Worm (Caenorhabditis elegans) whole organism, young adult: ENCODE data around the gene ephx-1.

Experiments used
- B0261.1 ChIP-seq: sonication (generic microtip); optimal IDR thresholded peaks from 2 replicates; lab custom pipeline; 2016; ENCODE audit warnings: mild to moderate bottlenecking, missing genetic modification characterization, moderate library complexity, missing compliant biosample characterization
- B0336.3 ChIP-seq: fragments of 200-800 bp; sonication (Bioruptor generic); IDR thresholded peaks from 2 replicates; pipeline ENCODE4 v1.3.6; 2022; ENCODE audit warnings: missing genetic modification characterization, missing compliant biosample characterization
- F22D6.2 ChIP-seq: sonication (generic microtip); optimal IDR thresholded peaks from 2 replicates; lab custom pipeline; 2016; ENCODE audit warnings: mild to moderate bottlenecking, missing genetic modification characterization, missing compliant biosample characterization
- F37B4.10 ChIP-seq: fragments of 200-800 bp; sonication (Bioruptor generic); IDR thresholded peaks from 2 replicates; pipeline ENCODE4 v1.3.6; 2022; ENCODE audit warnings: missing genetic modification characterization, missing compliant biosample characterization
- F52B5.7 ChIP-seq: sonication (generic microtip); optimal IDR thresholded peaks from 2 replicates; lab custom pipeline; 2016; ENCODE audit warnings: mild to moderate bottlenecking, missing genetic modification characterization, missing compliant biosample characterization
- F57A8.1 ChIP-seq: fragments of 200-800 bp; sonication (Bioruptor generic); optimal IDR thresholded peaks from 2 replicates; lab custom pipeline; 2018; ENCODE audit warnings: mild to moderate bottlenecking, missing genetic modification characterization, moderate library complexity, missing compliant biosample characterization
- F57C9.4 ChIP-seq: sonication (generic microtip); optimal IDR thresholded peaks from 2 replicates; lab custom pipeline; 2017; ENCODE audit warnings: mild to moderate bottlenecking, missing genetic modification characterization, missing compliant biosample characterization
- K12H6.12 ChIP-seq: fragments of 200-800 bp; sonication (Bioruptor generic); optimal IDR thresholded peaks from 2 replicates; lab custom pipeline; 2018; ENCODE audit warnings: mild to moderate bottlenecking, missing genetic modification characterization, missing compliant biosample characterization
- Y56A3A.18 ChIP-seq: fragments of 200-800 bp; sonication (Bioruptor generic); IDR thresholded peaks from 2 replicates; pipeline ENCODE4 v1.3.6; 2022; ENCODE audit warnings: missing genetic modification reagents, missing genetic modification characterization, missing compliant biosample characterization
- Y67H2A.10 ChIP-seq: fragments of 200-800 bp; sonication (Bioruptor generic); conservative IDR thresholded peaks from 2 replicates; pipeline ENCODE4 v1.3.6; 2022; ENCODE audit warnings: missing genetic modification reagents, missing genetic modification characterization, missing compliant biosample characterization
- Y79H2A.3 ChIP-seq: fragments of 200-800 bp; sonication (Bioruptor generic); conservative IDR thresholded peaks from 2 replicates; pipeline ENCODE4 v1.3.6; 2022; ENCODE audit warnings: missing genetic modification reagents, missing genetic modification characterization, missing compliant biosample characterization
- ZK185.1 ChIP-seq: sonication (generic microtip); optimal IDR thresholded peaks from 2 replicates; lab custom pipeline; 2016; ENCODE audit warnings: mild to moderate bottlenecking, missing genetic modification characterization, missing compliant biosample characterization; ENCODE audit not compliant: poor library complexity, severe bottlenecking
- aptf-3 ChIP-seq: fragments of 200-800 bp; sonication (Bioruptor generic); IDR thresholded peaks from 2 replicates; pipeline ENCODE4 v1.3.6; 2022; ENCODE audit warnings: missing genetic modification characterization, missing compliant biosample characterization
- athp-1 ChIP-seq: sonication (generic microtip); optimal IDR thresholded peaks from 2 replicates; lab custom pipeline; 2017; ENCODE audit warnings: mild to moderate bottlenecking, missing genetic modification characterization, missing compliant biosample characterization
- attf-5 ChIP-seq: fragments of 200-800 bp; sonication (Bioruptor generic); optimal IDR thresholded peaks from 2 replicates; lab custom pipeline; 2018; ENCODE audit warnings: mild to moderate bottlenecking, missing genetic modification characterization, missing compliant biosample characterization
- bed-1 ChIP-seq: fragments of 200-800 bp; sonication (Bioruptor generic); IDR thresholded peaks from 2 replicates; pipeline ENCODE4 v1.3.6; 2022; ENCODE audit warnings: missing genetic modification reagents, missing genetic modification characterization, missing compliant biosample characterization
- bed-2 ChIP-seq: fragments of 200-800 bp; sonication (Bioruptor generic); IDR thresholded peaks from 2 replicates; pipeline ENCODE4 v1.3.6; 2022; ENCODE audit warnings: missing genetic modification reagents, missing genetic modification characterization, missing compliant biosample characterization
- cebp-1 ChIP-seq, 2 experiments: fragments of 200-800 bp in 1 of 2; sonication (Bioruptor generic) in 1 of 2; sonication (generic microtip) in 1 of 2; IDR thresholded peaks in 1 of 2; optimal IDR thresholded peaks in 1 of 2; 2 replicates each; pipeline versions ENCODE4 v1.3.6 to Lab custom; 2017 to 2022; ENCODE audit warnings: missing compliant biosample characterization in 2 of 2, missing genetic modification characterization in 2 of 2, mild to moderate bottlenecking in 1 of 2, missing genetic modification reagents in 1 of 2, moderate library complexity in 1 of 2
- ceh-100 ChIP-seq: fragments of 200-800 bp; sonication (Bioruptor generic); IDR thresholded peaks from 2 replicates; pipeline ENCODE4 v1.3.6; 2022; ENCODE audit warnings: missing genetic modification reagents, missing genetic modification characterization, missing compliant biosample characterization
- ceh-27 ChIP-seq: fragments of 200-800 bp; sonication (Bioruptor generic); optimal IDR thresholded peaks from 2 replicates; lab custom pipeline; 2018; ENCODE audit warnings: mild to moderate bottlenecking, missing genetic modification characterization, moderate library complexity, missing compliant biosample characterization
- dox-1 ChIP-seq: fragments of 200-800 bp; sonication (Bioruptor generic); IDR thresholded peaks from 2 replicates; pipeline ENCODE4 v1.3.6; 2022; ENCODE audit warnings: missing genetic modification reagents, missing genetic modification characterization, missing compliant biosample characterization
- ekl-4 ChIP-seq: fragments of 200-800 bp; sonication (Bioruptor generic); IDR thresholded peaks from 2 replicates; pipeline ENCODE4 v1.3.6; 2022; ENCODE audit warnings: missing genetic modification reagents, missing genetic modification characterization, missing compliant biosample characterization
- ets-4 ChIP-seq: fragments of 200-800 bp; sonication (Bioruptor generic); optimal IDR thresholded peaks from 2 replicates; lab custom pipeline; 2018; ENCODE audit warnings: mild to moderate bottlenecking, missing genetic modification characterization, missing compliant biosample characterization
- fkh-3 ChIP-seq: sonication (generic microtip); optimal IDR thresholded peaks from 2 replicates; lab custom pipeline; 2016; ENCODE audit warnings: mild to moderate bottlenecking, missing genetic modification characterization, missing compliant biosample characterization
- let-526 ChIP-seq: fragments of 200-800 bp; sonication (Bioruptor generic); IDR thresholded peaks from 2 replicates; pipeline ENCODE4 v1.3.6; 2022; ENCODE audit warnings: missing genetic modification reagents, missing genetic modification characterization, missing compliant biosample characterization
- lin-40 ChIP-seq: sonication (generic microtip); optimal IDR thresholded peaks from 2 replicates; lab custom pipeline; 2016; ENCODE audit warnings: missing genetic modification characterization, mild to moderate bottlenecking, missing compliant biosample characterization, missing genotype, missing genetic modification reagents
- madf-10 ChIP-seq: sonication (generic microtip); optimal IDR thresholded peaks from 2 replicates; lab custom pipeline; 2016; ENCODE audit warnings: mild to moderate bottlenecking, missing genetic modification characterization, missing compliant biosample characterization
- madf-6 ChIP-seq: fragments of 200-800 bp; sonication (Bioruptor generic); IDR thresholded peaks from 2 replicates; pipeline ENCODE4 v1.3.6; 2022; ENCODE audit warnings: missing genetic modification reagents, missing genetic modification characterization, missing compliant biosample characterization
- madf-8 ChIP-seq: fragments of 200-800 bp; sonication (Bioruptor generic); conservative IDR thresholded peaks from 2 replicates; pipeline ENCODE4 v1.3.6; 2022; ENCODE audit warnings: missing genetic modification reagents, missing genetic modification characterization, missing compliant biosample characterization
- mel-28 ChIP-seq: sonication (generic microtip); optimal IDR thresholded peaks from 2 replicates; lab custom pipeline; 2016; ENCODE audit warnings: borderline replicate concordance, mild to moderate bottlenecking, missing genetic modification characterization, missing compliant biosample characterization
- nfya-2 ChIP-seq: fragments of 200-800 bp; sonication (Bioruptor generic); IDR thresholded peaks from 2 replicates; pipeline ENCODE4 v1.3.6; 2022; ENCODE audit warnings: missing genetic modification reagents, missing genetic modification characterization, missing compliant biosample characterization
- repo-1 ChIP-seq: sonication (generic microtip); optimal IDR thresholded peaks from 2 replicates; lab custom pipeline; 2017; ENCODE audit warnings: mild to moderate bottlenecking, missing genetic modification characterization, missing compliant biosample characterization
- snpc-1.1 ChIP-seq: sonication (generic microtip); optimal IDR thresholded peaks from 2 replicates; lab custom pipeline; 2017; ENCODE audit warnings: missing genetic modification characterization, mild to moderate bottlenecking, missing compliant biosample characterization, antibody characterized with exemption, moderate library complexity, missing genotype, missing genetic modification reagents; ENCODE audit not compliant: insufficient read depth
- sptf-2 ChIP-seq: fragments of 200-800 bp; sonication (Bioruptor generic); optimal IDR thresholded peaks from 2 replicates; lab custom pipeline; 2018; ENCODE audit warnings: mild to moderate bottlenecking, missing genetic modification characterization, missing compliant biosample characterization
- tbp1 ChIP-seq: fragments of 200-800 bp; sonication (Bioruptor generic); optimal IDR thresholded peaks from 2 replicates; lab custom pipeline; 2018; ENCODE audit warnings: mild to moderate bottlenecking, missing genetic modification characterization, missing compliant biosample characterization
- tlf-1 ChIP-seq: fragments of 200-800 bp; sonication (Bioruptor generic); optimal IDR thresholded peaks from 2 replicates; lab custom pipeline; 2018; ENCODE audit warnings: mild to moderate bottlenecking, missing genetic modification characterization, missing compliant biosample characterization
- unc-130 ChIP-seq: sonication (generic microtip); optimal IDR thresholded peaks from 2 replicates; lab custom pipeline; 2016; ENCODE audit warnings: missing genetic modification reagents, missing genetic modification characterization, missing compliant biosample characterization
- zfh-2 ChIP-seq: fragments of 200-800 bp; sonication (Bioruptor generic); conservative IDR thresholded peaks from 2 replicates; pipeline ENCODE4 v1.3.6; 2022; ENCODE audit warnings: missing genetic modification reagents, missing genetic modification characterization, missing compliant biosample characterization
- zim-3 ChIP-seq: sonication (generic microtip); optimal IDR thresholded peaks from 2 replicates; lab custom pipeline; 2017; ENCODE audit warnings: mild to moderate bottlenecking, missing genetic modification characterization, moderate library complexity, missing compliant biosample characterization
- ztf-25 ChIP-seq: fragments of 200-800 bp; sonication (Bioruptor generic); IDR thresholded peaks from 2 replicates; pipeline ENCODE4 v1.3.6; 2022; ENCODE audit warnings: missing genetic modification reagents, missing genetic modification characterization, missing compliant biosample characterization
- ztf-28 ChIP-seq: fragments of 200-800 bp; sonication (Bioruptor generic); IDR thresholded peaks from 2 replicates; pipeline ENCODE4 v1.3.6; 2022; ENCODE audit warnings: missing genetic modification reagents, missing genetic modification characterization, missing compliant biosample characterization
- ztf-6 ChIP-seq: fragments of 200-800 bp; sonication (Bioruptor generic); IDR thresholded peaks from 2 replicates; pipeline ENCODE4 v1.3.6; 2022; ENCODE audit warnings: missing genetic modification reagents, missing genetic modification characterization, missing compliant biosample characterization

Gene ephx-1

DNA sequence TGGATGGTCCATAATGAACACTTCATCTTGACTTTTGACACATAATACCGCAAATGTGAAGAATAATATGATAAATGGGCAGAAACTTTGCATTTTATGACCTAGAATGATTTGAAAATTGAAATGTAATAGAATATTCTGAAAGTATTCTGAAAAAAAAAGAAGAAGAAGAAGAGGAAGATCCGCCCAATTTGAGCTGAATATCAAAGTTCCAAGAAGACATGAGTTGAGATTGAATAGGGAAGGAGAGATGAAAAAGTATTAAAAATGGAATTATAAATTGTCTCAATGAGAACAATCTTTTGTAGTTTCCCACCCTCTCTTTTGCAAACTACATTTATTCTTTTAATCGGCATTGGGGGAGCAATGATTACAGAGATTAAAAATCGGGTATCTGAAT, 27.6 kb downstream of the ephx-1 start, which contains the start of gene K07D4.4:
Gene K07D4.4, minus strand, starts transcription at position 101 of the 400 bp plus-strand sequence.
- no peak for TF ChIP-seq bed-1 (GFP tag; lab: Robert Waterston, UW)
- no peak for TF ChIP-seq dox-1 (GFP tag; lab: Robert Waterston, UW)
- no peak for TF ChIP-seq aptf-3
- no peak for TF ChIP-seq ekl-4 (GFP tag; lab: Robert Waterston, UW)
- no peak for TF ChIP-seq zim-3 (tag; lab: Kevin White, UChicago)
- TF ChIP-seq ZK185.1 (tag; lab: Kevin White, UChicago) = no peak
- TF ChIP-seq B0261.1 = no peak
- TF ChIP-seq mel-28 (tag; lab: Kevin White, UChicago) = no peak
- no peak for TF ChIP-seq ztf-28
- no peak for TF ChIP-seq ceh-100 (GFP tag; lab: Robert Waterston, UW)
- TF ChIP-seq K12H6.12 (tag; lab: Kevin White, UChicago) = no peak
- TF ChIP-seq unc-130 = no peak
- no peak for TF ChIP-seq tlf-1
- no peak for TF ChIP-seq F52B5.7 (tag; lab: Kevin White, UChicago)
- TF ChIP-seq ets-4 (GFP tag; lab: Kevin White, UChicago) = no peak
- TF ChIP-seq snpc-1.1 (tag; lab: Kevin White, UChicago) = no peak
- TF ChIP-seq ztf-25 = no peak
- no peak for TF ChIP-seq lin-40

DNA sequence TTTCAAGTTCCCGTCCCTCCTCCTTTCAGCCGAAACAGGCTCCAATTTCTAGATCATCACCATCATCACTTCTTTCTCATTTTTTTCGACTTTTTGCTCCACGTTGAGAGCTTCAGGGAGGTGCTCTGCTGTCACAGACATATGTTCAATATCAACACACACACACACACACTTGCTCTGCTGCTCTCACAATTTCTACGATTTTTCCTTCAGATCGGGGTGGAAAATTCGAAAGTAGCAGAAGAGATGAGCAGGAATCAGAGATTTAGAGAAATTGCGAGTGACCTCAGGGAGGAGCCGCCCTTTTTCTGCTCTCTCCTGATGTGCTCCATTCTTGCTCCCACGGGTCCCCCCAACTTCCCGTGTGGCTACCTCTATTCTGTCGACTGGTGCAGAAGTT, 33.8 kb downstream of the ephx-1 start, which contains the start of gene pqn-48:
Gene pqn-48, plus strand, starts transcription at position 344 of the 400 bp plus-strand sequence.
- TF ChIP-seq ztf-28 = no peak
- peak; percentile 60; the same call in 1 of the 2 replicates for TF ChIP-seq zfh-2 (GFP tag; lab: Robert Waterston, UW)
- TF ChIP-seq fkh-3 = no peak

DNA sequence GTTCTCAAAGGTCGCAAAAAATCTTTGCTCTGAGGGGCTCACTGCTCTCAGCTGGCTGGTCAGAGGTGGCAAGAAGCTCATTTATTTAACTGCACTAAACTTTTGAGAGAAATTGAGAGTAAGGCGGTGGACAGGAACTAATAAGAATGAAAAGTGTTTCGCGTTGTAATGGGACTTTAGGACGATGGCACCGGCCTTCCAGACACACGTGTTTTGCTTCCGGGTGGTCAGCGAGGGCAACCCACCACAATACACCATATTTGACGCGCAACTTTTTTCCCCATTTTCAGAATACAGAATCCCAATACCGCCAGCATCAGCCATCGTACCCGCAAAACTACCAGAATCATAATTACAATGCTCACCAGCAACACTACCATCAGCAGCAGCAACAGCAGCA, 35.4 kb downstream of the ephx-1 start:
- TF ChIP-seq snpc-1.1 (tag; lab: Kevin White, UChicago) (no peak), zim-3 (tag; lab: Kevin White, UChicago) (no peak), F57A8.1 (GFP tag; lab: Kevin White, UChicago) (no peak), Y67H2A.10 (GFP tag; lab: Robert Waterston, UW) (no peak), cebp-1 (GFP tag; IDR thresholded peaks at IDR 0.05; lab: Robert Waterston, UW) (no peak), cebp-1 (tag; optimal IDR thresholded peaks at IDR 0.05; lab: Kevin White, UChicago) (no peak)

DNA sequence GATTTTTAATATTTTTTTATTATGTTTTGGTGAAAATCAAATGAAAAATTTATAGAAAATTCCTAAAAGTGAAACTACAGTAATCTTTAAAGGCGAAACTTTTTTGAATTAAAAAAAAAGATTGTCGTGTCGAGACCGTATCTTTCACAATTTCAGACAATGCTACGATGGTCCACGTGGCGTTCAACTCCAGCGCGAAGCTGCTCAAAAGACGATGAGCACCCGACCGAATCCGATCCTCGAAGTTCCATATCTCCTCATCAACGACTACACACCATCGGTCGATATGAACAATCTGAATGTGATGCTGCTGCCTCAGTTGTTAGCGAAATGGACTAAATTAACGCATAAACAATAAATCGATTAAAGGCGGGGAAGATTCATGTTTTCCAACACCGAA, 38.0 kb downstream of the ephx-1 start:
- TF ChIP-seq F57C9.4 (tag; lab: Kevin White, UChicago) = no peak
- no peak for TF ChIP-seq ztf-25
- peak; percentile 81 for TF ChIP-seq madf-6
- no peak for TF ChIP-seq repo-1 (tag; lab: Kevin White, UChicago)
- no peak for TF ChIP-seq F37B4.10 (GFP tag; lab: Robert Waterston, UW)
- peak; percentile 90 for TF ChIP-seq B0336.3 (GFP tag; lab: Robert Waterston, UW)
- TF ChIP-seq nfya-2 (GFP tag; lab: Robert Waterston, UW) = no peak
- no peak for TF ChIP-seq lin-40
- TF ChIP-seq ceh-100 (GFP tag; lab: Robert Waterston, UW) = 0 out of 2 replicates have a peak, but pooled peaks have one; percentile 13
- peak; percentile 36; the same call in 1 of the 2 replicates for TF ChIP-seq madf-8 (GFP tag; lab: Robert Waterston, UW)
- 0 out of 2 replicates have a peak, but pooled peaks have one; percentile 21 for TF ChIP-seq Y56A3A.18 (GFP tag; lab: Robert Waterston, UW)
- TF ChIP-seq bed-2 = no peak
- TF ChIP-seq madf-10 (tag; lab: Kevin White, UChicago) = no peak
- peak; percentile 47 for TF ChIP-seq tbp1 (GFP tag; lab: Kevin White, UChicago)
- TF ChIP-seq ceh-27 (GFP tag; lab: Kevin White, UChicago) = no peak
- TF ChIP-seq F22D6.2 (tag; lab: Kevin White, UChicago) = no peak
- peak; percentile 26 for TF ChIP-seq attf-5
- TF ChIP-seq Y79H2A.3 (GFP tag; lab: Robert Waterston, UW) = peak; percentile 90
- peak; percentile 32 for TF ChIP-seq F52B5.7 (tag; lab: Kevin White, UChicago)
- peak; percentile 10 for TF ChIP-seq unc-130
- no peak for TF ChIP-seq ztf-6 (GFP tag; lab: Robert Waterston, UW)
- no peak for TF ChIP-seq sptf-2 (GFP tag; lab: Kevin White, UChicago)
- TF ChIP-seq athp-1 (tag; lab: Kevin White, UChicago) = peak; percentile 85
- TF ChIP-seq let-526 (GFP tag; lab: Robert Waterston, UW) = peak; percentile 69; the same call in 1 of the 2 replicates
- TF ChIP-seq tlf-1 = peak; percentile 38
